Worm (Caenorhabditis elegans) whole organism, midembryonic: Measurements from ENCODE around the gene srbc-56.

Source experiments
- T22C8.4 ChIP-seq: fragments of 200-800 bp; sonication (Bioruptor generic); IDR thresholded peaks from 2 replicates; pipeline ENCODE4 v1.3.6; 2022; ENCODE audit warnings: missing genetic modification characterization, missing compliant biosample characterization
- ref-1 ChIP-seq: fragments of 200-800 bp; sonication (Bioruptor generic); conservative IDR thresholded peaks from 2 replicates; pipeline ENCODE4 v1.3.6; 2022; ENCODE audit warnings: missing genetic modification reagents, missing genetic modification characterization, missing compliant biosample characterization
- ztf-29 ChIP-seq: fragments of 200-800 bp; sonication (Bioruptor generic); IDR thresholded peaks from 2 replicates; pipeline ENCODE4 v1.3.6; 2022; ENCODE audit warnings: missing genetic modification reagents, missing genetic modification characterization, missing compliant biosample characterization

DNA sequence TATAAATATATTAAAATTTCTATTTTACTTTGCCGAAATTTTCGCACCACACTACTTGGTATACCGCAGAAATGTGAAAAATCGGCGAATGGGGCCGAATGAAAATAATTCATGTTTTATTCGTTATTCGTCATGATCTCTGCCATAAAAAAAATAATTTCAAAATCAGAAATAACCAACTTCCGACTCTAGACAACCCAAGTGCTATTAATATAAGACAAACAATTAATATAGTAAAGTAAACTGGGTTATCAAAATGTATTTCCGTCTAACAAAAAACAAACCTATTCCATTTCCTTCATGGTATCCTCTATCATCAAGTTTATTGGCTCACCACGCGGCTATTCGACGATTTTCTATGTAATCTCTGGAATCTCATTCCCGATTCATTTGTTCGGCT lies 34.4 kb upstream of the srbc-56 start, which contains the start of gene srh-293:
- TF ChIP-seq ztf-29 (no peak), ref-1 (no peak), T22C8.4 (GFP tag; lab: Robert Waterston, UW) (no peak)
